Worm (Caenorhabditis elegans) whole organism, L1 larva: ENCODE measurements around the gene srh-287.

ENCODE experiments used
- C04F5.9 ChIP-seq: sonication (generic microtip); optimal IDR thresholded peaks from 2 replicates; lab custom pipeline; 2016; ENCODE audit warnings: missing genetic modification characterization, missing compliant biosample characterization
- C16A3.4 ChIP-seq: fragments of 150-350 bp; optimal IDR thresholded peaks from 2 replicates; lab custom pipeline; 2014; ENCODE audit warnings: missing biosample characterization, missing genetic modification characterization
- F16B12.6 ChIP-seq: fragments of 150-350 bp; optimal IDR thresholded peaks from 2 replicates; lab custom pipeline; 2014; ENCODE audit warnings: missing biosample characterization, missing genetic modification characterization
- aha-1 ChIP-seq: fragments of 150-350 bp; optimal IDR thresholded peaks from 2 replicates; lab custom pipeline; 2014; ENCODE audit warnings: missing biosample characterization, missing genetic modification characterization
- alr-1 ChIP-seq: fragments of 200-800 bp; sonication (Bioruptor generic); optimal IDR thresholded peaks from 2 replicates; lab custom pipeline; 2018; ENCODE audit warnings: borderline replicate concordance, mild to moderate bottlenecking, missing genetic modification characterization, missing compliant biosample characterization
- aly-2 ChIP-seq: fragments of 150-350 bp; optimal IDR thresholded peaks from 2 replicates; lab custom pipeline; 2014; ENCODE audit warnings: missing biosample characterization, missing genetic modification characterization
- ceh-63 ChIP-seq: fragments of 200-800 bp; sonication (Bioruptor generic); optimal IDR thresholded peaks from 2 replicates; lab custom pipeline; 2018; ENCODE audit warnings: mild to moderate bottlenecking, missing genetic modification characterization, missing compliant biosample characterization
- ceh-82 ChIP-seq, 3 experiments: fragments of 150-350 bp in 1 of 3; sonication (generic microtip) in 2 of 3; optimal IDR thresholded peaks; 2 replicates each; lab custom pipeline; 2014 to 2017; ENCODE audit warnings: missing biosample characterization in 3 of 3, missing genetic modification characterization in 3 of 3
- ceh-90 ChIP-seq: sonication (generic microtip); optimal IDR thresholded peaks from 2 replicates; lab custom pipeline; 2016; ENCODE audit warnings: missing genetic modification characterization, missing compliant biosample characterization
- ces-1 ChIP-seq: fragments of 150-350 bp; optimal IDR thresholded peaks from 2 replicates; lab custom pipeline; 2014; ENCODE audit warnings: missing biosample characterization, missing genetic modification reagents, missing genetic modification characterization
- dpl-1 ChIP-seq, 3 experiments: fragments of 150-350 bp in 2 of 3; sonication (generic microtip) in 1 of 3; optimal IDR thresholded peaks; 2 replicates each; lab custom pipeline; 2014 to 2017; ENCODE audit warnings: missing biosample characterization in 3 of 3, missing genetic modification characterization in 3 of 3, missing genetic modification reagents in 3 of 3
- dsc-1 ChIP-seq: sonication (generic microtip); optimal IDR thresholded peaks from 2 replicates; lab custom pipeline; 2016; ENCODE audit warnings: mild to moderate bottlenecking, missing genetic modification characterization, missing compliant biosample characterization
- egl-13 ChIP-seq: sonication (generic microtip); optimal IDR thresholded peaks from 2 replicates; lab custom pipeline; 2016; ENCODE audit warnings: missing genotype, missing genetic modification reagents, missing genetic modification characterization, missing compliant biosample characterization
- elt-3 ChIP-seq, 6 experiments: fragments of 150-350 bp in 1 of 6; sonication (generic microtip); optimal IDR thresholded peaks; 2 replicates each; lab custom pipeline; 2017 to 2018; ENCODE audit warnings: missing biosample characterization in 6 of 6, missing genetic modification characterization in 6 of 6, inconsistent platforms in 1 of 6
- ets-5 ChIP-seq: fragments of 200-800 bp; sonication (Bioruptor generic); IDR thresholded peaks from 2 replicates; pipeline ENCODE4 v1.3.6; 2022; ENCODE audit warnings: missing genetic modification characterization, missing compliant biosample characterization
- fkh-8 ChIP-seq: sonication (generic microtip); optimal IDR thresholded peaks from 2 replicates; lab custom pipeline; 2016; ENCODE audit warnings: mild to moderate bottlenecking, missing genetic modification characterization, missing compliant biosample characterization
- fos-1 ChIP-seq: fragments of 150-350 bp; optimal IDR thresholded peaks from 2 replicates; lab custom pipeline; 2014; ENCODE audit warnings: missing biosample characterization, missing genetic modification characterization
- hlh-17 ChIP-seq: fragments of 200-800 bp; sonication (Bioruptor generic); optimal IDR thresholded peaks from 2 replicates; lab custom pipeline; 2018; ENCODE audit warnings: missing genetic modification characterization, mild to moderate bottlenecking, missing compliant biosample characterization, moderate library complexity, borderline replicate concordance
- hpl-2 ChIP-seq: fragments of 150-350 bp; optimal IDR thresholded peaks from 2 replicates; lab custom pipeline; 2014; ENCODE audit warnings: missing biosample characterization, missing genetic modification reagents, missing genetic modification characterization
- lir-3 ChIP-seq: sonication (generic microtip); optimal IDR thresholded peaks from 2 replicates; lab custom pipeline; 2016; ENCODE audit warnings: mild to moderate bottlenecking, missing genetic modification characterization, moderate library complexity, missing compliant biosample characterization; ENCODE audit not compliant: poor library complexity
- mab-9 ChIP-seq: fragments of 200-800 bp; sonication (Bioruptor generic); IDR thresholded peaks from 2 replicates; pipeline ENCODE4 v1.3.6; 2022; ENCODE audit warnings: missing genetic modification reagents, missing genetic modification characterization, missing compliant biosample characterization
- mdl-1 ChIP-seq, 2 experiments: fragments of 150-350 bp; optimal IDR thresholded peaks; 2 replicates each; lab custom pipeline; 2014 to 2017; ENCODE audit warnings: missing biosample characterization in 2 of 2, missing genetic modification characterization in 2 of 2, inconsistent platforms in 1 of 2
- mef-2 ChIP-seq: fragments of 150-350 bp; optimal IDR thresholded peaks from 2 replicates; lab custom pipeline; 2014; ENCODE audit warnings: missing biosample characterization, missing genetic modification characterization
- nhr-12 ChIP-seq: sonication (generic microtip); optimal IDR thresholded peaks from 2 replicates; lab custom pipeline; 2017; ENCODE audit warnings: missing biosample characterization, missing genetic modification characterization
- nhr-20 ChIP-seq: sonication (generic microtip); optimal IDR thresholded peaks from 2 replicates; lab custom pipeline; 2016; ENCODE audit warnings: mild to moderate bottlenecking, missing genetic modification characterization, missing compliant biosample characterization
- nhr-85 ChIP-seq: sonication (generic microtip); peaks from one replicate; lab custom pipeline; 2016; ENCODE audit warnings: missing genetic modification characterization, inconsistent platforms, missing compliant biosample characterization
- nhr-90 ChIP-seq: sonication (generic microtip); optimal IDR thresholded peaks from 2 replicates; lab custom pipeline; 2016; ENCODE audit warnings: mild to moderate bottlenecking, missing genetic modification characterization, missing compliant biosample characterization; ENCODE audit not compliant: poor library complexity
- pax-3 ChIP-seq: fragments of 200-800 bp; sonication (Bioruptor generic); optimal IDR thresholded peaks from 2 replicates; lab custom pipeline; 2018; ENCODE audit warnings: mild to moderate bottlenecking, missing genetic modification characterization, moderate library complexity, missing compliant biosample characterization
- skn-1 ChIP-seq: fragments of 150-350 bp; optimal IDR thresholded peaks from 2 replicates; lab custom pipeline; 2014; ENCODE audit warnings: missing biosample characterization, missing genetic modification characterization
- snpc-4 ChIP-seq: fragments of 150-350 bp; optimal IDR thresholded peaks from 2 replicates; lab custom pipeline; 2014; ENCODE audit warnings: missing biosample characterization, missing genetic modification characterization
- snu-23 ChIP-seq: sonication (generic microtip); optimal IDR thresholded peaks from 2 replicates; lab custom pipeline; 2016; ENCODE audit warnings: missing genetic modification characterization, missing compliant biosample characterization
- sptf-1 ChIP-seq: fragments of 150-350 bp; optimal IDR thresholded peaks from 2 replicates; lab custom pipeline; 2014; ENCODE audit warnings: missing biosample characterization, missing genetic modification characterization
- tbx-2 ChIP-seq: sonication (generic microtip); optimal IDR thresholded peaks from 2 replicates; lab custom pipeline; 2016; ENCODE audit warnings: missing genetic modification characterization, missing compliant biosample characterization
- tlp-1 ChIP-seq: fragments of 150-350 bp; optimal IDR thresholded peaks from 2 replicates; lab custom pipeline; 2014; ENCODE audit warnings: missing biosample characterization, missing genetic modification characterization
- unc-130 ChIP-seq: fragments of 150-350 bp; optimal IDR thresholded peaks from 2 replicates; lab custom pipeline; 2017; ENCODE audit warnings: missing biosample characterization, missing genetic modification characterization, inconsistent platforms
- vab-15 ChIP-seq: sonication (generic microtip); optimal IDR thresholded peaks from 2 replicates; lab custom pipeline; 2017; ENCODE audit warnings: missing genotype, mild to moderate bottlenecking, missing genetic modification characterization, missing compliant biosample characterization
- xbp-1 ChIP-seq: sonication (generic microtip); optimal IDR thresholded peaks from 2 replicates; lab custom pipeline; 2016; ENCODE audit warnings: missing genetic modification characterization, missing compliant biosample characterization
- ztf-4 ChIP-seq: fragments of 150-350 bp; optimal IDR thresholded peaks from 2 replicates; lab custom pipeline; 2014; ENCODE audit warnings: missing biosample characterization, missing genetic modification characterization

Gene srh-287

DNA sequence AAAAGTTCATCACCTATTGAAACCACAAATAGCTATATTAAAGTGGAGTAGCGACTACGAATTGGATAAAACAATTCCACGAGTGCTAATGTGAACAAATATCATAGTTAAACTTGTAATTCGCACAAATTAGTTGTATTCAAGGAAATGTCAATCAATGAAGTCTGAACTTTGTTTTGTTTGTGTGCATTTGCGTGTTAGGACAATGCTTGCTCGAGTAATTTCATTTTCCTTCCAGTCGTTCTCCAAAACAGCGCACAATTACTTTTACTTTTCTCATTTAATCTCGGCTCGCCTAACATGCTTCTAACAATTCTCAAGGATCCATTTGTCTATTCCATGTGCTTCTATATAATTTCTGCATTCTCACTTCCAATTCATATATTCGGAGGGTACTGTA, 24.0 kb downstream of the srh-287 start, which contains the start of gene srh-301:
srh-301 (plus strand) TSS at position 301 of the 400 bp plus-strand sequence.
- TF ChIP-seq C04F5.9, result no peak
- no peak for TF ChIP-seq skn-1
- no peak for TF ChIP-seq ceh-90 (tag; lab: Kevin White, UChicago)
- no peak for TF ChIP-seq mdl-1 (tag; optimal IDR thresholded peaks at IDR 0.05; lab: Kevin White, UChicago)
- TF ChIP-seq aha-1 (tag; lab: Kevin White, UChicago), result no peak
- no peak for TF ChIP-seq dpl-1 (GFP tag; optimal IDR thresholded peaks at IDR 0.05; lab: Kevin White, UChicago)
- no peak for TF ChIP-seq nhr-12 (tag; lab: Kevin White, UChicago)
- TF ChIP-seq nhr-85 (tag; lab: Kevin White, UChicago), result no peak
- no peak for TF ChIP-seq ztf-4 (tag; lab: Kevin White, UChicago)

DNA sequence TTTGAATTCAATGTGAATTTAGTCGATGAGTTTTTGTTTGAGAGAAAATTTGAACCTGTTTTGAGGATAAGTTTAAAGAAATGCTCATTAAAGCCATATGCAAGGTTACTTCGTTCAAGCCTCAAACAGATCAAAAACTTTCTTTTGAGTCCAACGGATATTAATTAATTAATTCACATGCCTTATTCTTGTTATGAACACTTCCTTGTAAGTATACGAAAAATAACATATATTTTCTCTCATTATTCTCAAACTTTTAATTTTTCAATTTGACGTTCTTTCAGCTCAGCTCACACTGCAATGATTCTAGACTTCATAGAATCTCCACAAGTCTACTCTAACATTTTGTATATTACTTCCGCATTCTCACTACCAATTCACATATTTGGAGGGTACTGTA, 27.7 kb downstream of the srh-287 start, which contains the start of gene srh-304:
srh-304 (plus strand) TSS at position 301 of the 400 bp plus-strand sequence.
- TF ChIP-seq unc-130 (tag; lab: Kevin White, UChicago) (no peak), mab-9 (no peak), mef-2 (tag; lab: Kevin White, UChicago) (no peak), tbx-2 (tag; lab: Kevin White, UChicago) (no peak), nhr-20 (tag; lab: Kevin White, UChicago) (no peak), fkh-8 (tag; lab: Kevin White, UChicago) (no peak), aly-2 (no peak), ceh-90 (tag; lab: Kevin White, UChicago) (no peak), elt-3 (tag; optimal IDR thresholded peaks at IDR 0.05; lab: Kevin White, UChicago) (no peak), nhr-90 (no peak), ces-1 (GFP tag; lab: Kevin White, UChicago) (no peak), snpc-4 (tag; lab: Kevin White, UChicago) (no peak), ceh-82 (tag; optimal IDR thresholded peaks at IDR 0.05; lab: Kevin White, UChicago) (no peak), snu-23 (GFP tag; lab: Kevin White, UChicago) (no peak)
- TF ChIP-seq, all 84 proteins: peak for 0

ce11 chrV:17831350-17831749, 30.7 kb downstream of the srh-287 start, which contains the start of gene srh-303:
Gene srh-303, plus strand, starts transcription at chrV:17831650.
- TF ChIP-seq dsc-1 (no peak), snu-23 (GFP tag; lab: Kevin White, UChicago) (no peak), vab-15 (tag; lab: Kevin White, UChicago) (no peak), hlh-17 (GFP tag; lab: Kevin White, UChicago) (no peak), skn-1 (no peak), lir-3 (no peak), nhr-20 (tag; lab: Kevin White, UChicago) (no peak), F16B12.6 (tag; lab: Kevin White, UChicago) (no peak), ztf-4 (tag; lab: Kevin White, UChicago) (no peak), mab-9 (no peak), alr-1 (tag; lab: Kevin White, UChicago) (no peak), elt-3 (tag; optimal IDR thresholded peaks at IDR 0.05; lab: Kevin White, UChicago) (no peak), pax-3 (tag; lab: Kevin White, UChicago) (no peak), C16A3.4 (tag; lab: Kevin White, UChicago) (no peak)

DNA sequence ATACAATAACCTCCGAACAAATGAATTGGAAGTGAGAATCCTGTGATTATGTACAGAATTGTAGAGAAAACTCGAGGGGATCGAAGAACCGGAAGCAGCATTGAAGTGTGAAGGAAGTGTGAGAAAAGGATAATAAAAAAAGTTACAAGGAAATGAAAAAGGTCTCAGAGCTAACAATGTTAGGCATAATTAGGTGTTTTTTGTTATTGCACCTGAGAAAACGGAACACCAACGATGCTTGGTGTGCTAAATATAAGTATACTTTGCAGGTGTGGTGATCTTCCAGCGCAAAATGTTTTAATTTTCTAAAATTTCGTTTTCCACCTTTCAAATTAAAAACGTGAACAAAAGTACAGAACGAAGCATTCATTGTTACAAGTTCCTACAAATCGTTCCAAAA, 43.5 kb downstream of the srh-287 start, which contains the start of gene srh-286:
srh-286 (minus strand) TSS at position 101 of the 400 bp plus-strand sequence.
- TF ChIP-seq C04F5.9 (no peak), egl-13 (tag; lab: Kevin White, UChicago) (no peak), sptf-1 (tag; lab: Kevin White, UChicago) (no peak), ets-5 (GFP tag; lab: Robert Waterston, UW) (no peak)

DNA sequence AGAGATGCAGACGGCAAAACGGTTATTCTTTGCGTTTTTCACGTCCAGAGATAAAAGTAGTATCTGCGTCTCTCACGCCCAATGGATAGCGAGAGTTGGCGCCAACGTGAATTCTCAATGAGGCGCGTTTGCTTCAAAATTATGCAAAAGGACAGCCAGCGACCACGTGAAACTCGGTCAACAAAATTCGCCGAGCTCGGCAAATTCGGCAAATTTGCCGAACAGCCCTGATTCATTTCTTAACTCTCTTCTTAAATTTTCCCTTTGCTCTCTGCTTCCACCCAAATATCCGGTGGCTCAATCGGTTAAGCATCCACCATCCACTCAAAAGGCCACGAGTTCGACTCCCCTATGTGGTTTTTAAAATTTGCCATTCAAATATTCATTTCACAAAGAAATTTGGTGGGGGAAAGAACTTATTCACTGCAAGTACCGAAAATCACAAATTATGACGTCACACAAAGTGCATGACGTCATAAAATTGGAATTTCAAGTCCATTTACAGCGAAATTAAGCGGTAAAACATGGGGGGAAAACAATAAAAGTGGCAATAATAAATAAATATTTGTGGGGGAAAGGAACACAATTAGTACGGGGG, 44.8 kb downstream of the srh-287 start:
- TF ChIP-seq ces-1 (GFP tag; lab: Kevin White, UChicago), result no peak
- TF ChIP-seq hpl-2, result no peak
- no peak for TF ChIP-seq mab-9
- no peak for TF ChIP-seq dpl-1 (GFP tag; optimal IDR thresholded peaks at IDR 0.05; lab: Kevin White, UChicago)
- TF ChIP-seq sptf-1 (tag; lab: Kevin White, UChicago), result no peak
- TF ChIP-seq ztf-4 (tag; lab: Kevin White, UChicago), result no peak
- TF ChIP-seq fos-1 (tag; lab: Kevin White, UChicago), result no peak
- TF ChIP-seq tlp-1 (tag; lab: Kevin White, UChicago), result no peak
- no peak for TF ChIP-seq xbp-1
- no peak for TF ChIP-seq ceh-63 (GFP tag; lab: Kevin White, UChicago)
- no peak for TF ChIP-seq elt-3 (tag; optimal IDR thresholded peaks at IDR 0.05; lab: Kevin White, UChicago)
